Fruit fly (Drosophila melanogaster) whole organism, prepupa: ENCODE measurements around the gene CG15446.

Source experiments
- Blimp-1 ChIP-seq: fragments of 200-800 bp; sonication (Bioruptor generic); optimal IDR thresholded peaks from 3 replicates; lab custom pipeline; 2017; ENCODE audit warnings: missing biosample characterization, missing genetic modification characterization, mild to moderate bottlenecking, moderate library complexity, missing genetic modification reagents
- CG10669 ChIP-seq: fragments of 200-800 bp; sonication (Bioruptor generic); optimal IDR thresholded peaks from 3 replicates; lab custom pipeline; 2018; ENCODE audit warnings: missing biosample characterization, mild to moderate bottlenecking, missing genetic modification characterization, moderate library complexity
- CG11294 ChIP-seq: fragments of 200-800 bp; sonication (Bioruptor generic); IDR thresholded peaks from 2 replicates; pipeline ENCODE4 v1.3.6; 2022; ENCODE audit warnings: missing biosample characterization, missing genetic modification characterization
- CG11762 ChIP-seq: fragments of 200-800 bp; sonication (Bioruptor generic); optimal IDR thresholded peaks from 3 replicates; lab custom pipeline; 2016; ENCODE audit warnings: missing biosample characterization, missing genetic modification characterization; ENCODE audit not compliant: insufficient read depth
- CG11902 ChIP-seq: fragments of 200-800 bp; sonication (Bioruptor generic); optimal IDR thresholded peaks from 3 replicates; lab custom pipeline; 2016; ENCODE audit warnings: missing biosample characterization, missing genetic modification characterization
- CG15336 ChIP-seq: fragments of 200-800 bp; sonication (Bioruptor generic); IDR thresholded peaks from 2 replicates; pipeline ENCODE4 v1.3.6; 2022; ENCODE audit warnings: missing biosample characterization, missing genetic modification characterization
- CG1621 ChIP-seq: fragments of 200-800 bp; sonication (Bioruptor generic); optimal IDR thresholded peaks from 3 replicates; lab custom pipeline; 2018; ENCODE audit warnings: missing biosample characterization, mild to moderate bottlenecking, missing genetic modification characterization
- CG16779 ChIP-seq: fragments of 200-800 bp; sonication (Bioruptor generic); optimal IDR thresholded peaks from 3 replicates; lab custom pipeline; 2017; ENCODE audit warnings: missing biosample characterization, mild to moderate bottlenecking, missing genetic modification characterization
- CG31627 ChIP-seq: fragments of 200-800 bp; sonication (Bioruptor generic); optimal IDR thresholded peaks from 3 replicates; lab custom pipeline; 2016; ENCODE audit warnings: missing biosample characterization, missing genetic modification characterization
- CG32006 ChIP-seq: fragments of 200-800 bp; sonication (Bioruptor generic); optimal IDR thresholded peaks from 3 replicates; lab custom pipeline; 2017; ENCODE audit warnings: missing biosample characterization, mild to moderate bottlenecking, missing genetic modification characterization
- CG34406 ChIP-seq: fragments of 200-800 bp; sonication (Bioruptor generic); optimal IDR thresholded peaks from 3 replicates; lab custom pipeline; 2016; ENCODE audit warnings: missing biosample characterization, missing genetic modification characterization
- CG3919 ChIP-seq: fragments of 200-800 bp; sonication (Bioruptor generic); optimal IDR thresholded peaks from 3 replicates; lab custom pipeline; 2016; ENCODE audit warnings: missing biosample characterization, missing genetic modification characterization
- CG4318 ChIP-seq: fragments of 200-800 bp; sonication (Bioruptor generic); optimal IDR thresholded peaks from 3 replicates; lab custom pipeline; 2017; ENCODE audit warnings: missing biosample characterization, mild to moderate bottlenecking, missing genetic modification characterization
- CG6163 ChIP-seq: fragments of 200-800 bp; sonication (Bioruptor generic); IDR thresholded peaks from 3 replicates; pipeline ENCODE4 v1.3.6; 2022; ENCODE audit warnings: missing biosample characterization, missing genetic modification characterization
- CG6792 ChIP-seq: fragments of 200-800 bp; sonication (Bioruptor generic); optimal IDR thresholded peaks from 3 replicates; lab custom pipeline; 2016; ENCODE audit warnings: missing biosample characterization, missing genetic modification characterization
- CG6808 ChIP-seq: fragments of 200-800 bp; sonication (Bioruptor generic); optimal IDR thresholded peaks from 3 replicates; lab custom pipeline; 2017; ENCODE audit warnings: missing biosample characterization, missing genetic modification characterization, mild to moderate bottlenecking, moderate library complexity, missing genetic modification reagents
- CG6854 ChIP-seq: fragments of 200-800 bp; sonication (Bioruptor generic); optimal IDR thresholded peaks from 2 replicates; lab custom pipeline; 2017; ENCODE audit warnings: missing biosample characterization, mild to moderate bottlenecking, missing genetic modification characterization
- CG7368 ChIP-seq: fragments of 200-800 bp; sonication (Bioruptor generic); optimal IDR thresholded peaks from 3 replicates; lab custom pipeline; 2016; ENCODE audit warnings: missing biosample characterization, missing genetic modification characterization
- CG8119 ChIP-seq: fragments of 200-800 bp; sonication (Bioruptor generic); IDR thresholded peaks from 3 replicates; pipeline ENCODE4 v1.3.6; 2022; ENCODE audit warnings: missing biosample characterization, missing genetic modification characterization
- CG8319 ChIP-seq: fragments of 200-800 bp; sonication (Bioruptor generic); optimal IDR thresholded peaks from 3 replicates; lab custom pipeline; 2016; ENCODE audit warnings: missing biosample characterization, missing genetic modification characterization
- CG8632 ChIP-seq: fragments of 200-800 bp; sonication (Bioruptor generic); optimal IDR thresholded peaks from 3 replicates; lab custom pipeline; 2016; ENCODE audit warnings: missing biosample characterization, missing genetic modification characterization
- CG9139 ChIP-seq: fragments of 200-800 bp; sonication (Bioruptor generic); optimal IDR thresholded peaks from 3 replicates; lab custom pipeline; 2017; ENCODE audit warnings: missing biosample characterization, mild to moderate bottlenecking, missing genetic modification characterization
- Eip78C ChIP-seq: fragments of 200-800 bp; sonication (Bioruptor generic); peaks from one replicate; lab custom pipeline; 2016; ENCODE audit warnings: missing biosample characterization, missing genetic modification characterization
- Eip93F ChIP-seq: fragments of 200-800 bp; sonication (Bioruptor generic); optimal IDR thresholded peaks from 2 replicates; lab custom pipeline; 2016; ENCODE audit warnings: missing biosample characterization, mild to moderate bottlenecking, missing genetic modification characterization
- Hr38 ChIP-seq: sonication (Bioruptor generic); optimal IDR thresholded peaks from 2 replicates; lab custom pipeline; 2016; ENCODE audit warnings: missing biosample characterization, missing genetic modification characterization
- Hr39 ChIP-seq: fragments of 200-800 bp; sonication (Bioruptor generic); optimal IDR thresholded peaks from 2 replicates; lab custom pipeline; 2016; ENCODE audit warnings: missing biosample characterization, missing genetic modification characterization
- Hr4 ChIP-seq: fragments of 200-800 bp; sonication (Bioruptor generic); optimal IDR thresholded peaks from 3 replicates; lab custom pipeline; 2016; ENCODE audit warnings: missing biosample characterization, missing genetic modification characterization
- Lpt ChIP-seq: fragments of 200-800 bp; sonication (Bioruptor generic); optimal IDR thresholded peaks from 3 replicates; lab custom pipeline; 2016; ENCODE audit warnings: missing biosample characterization, missing genetic modification characterization
- Met ChIP-seq: fragments of 200-800 bp; sonication (Bioruptor generic); optimal IDR thresholded peaks from 3 replicates; lab custom pipeline; 2016; ENCODE audit warnings: missing biosample characterization, missing genetic modification characterization
- OdsH ChIP-seq: fragments of 200-800 bp; sonication (Bioruptor generic); optimal IDR thresholded peaks from 3 replicates; lab custom pipeline; 2016; ENCODE audit warnings: missing biosample characterization, missing genetic modification characterization
- Sox15 ChIP-seq: fragments of 200-800 bp; sonication (Bioruptor generic); optimal IDR thresholded peaks from 3 replicates; lab custom pipeline; 2016; ENCODE audit warnings: missing biosample characterization, missing genetic modification characterization
- achi ChIP-seq: fragments of 200-800 bp; sonication (Bioruptor generic); optimal IDR thresholded peaks from 3 replicates; lab custom pipeline; 2016; ENCODE audit warnings: missing biosample characterization, missing genetic modification characterization
- acj6 ChIP-seq: fragments of 200-800 bp; sonication (Bioruptor generic); optimal IDR thresholded peaks from 3 replicates; lab custom pipeline; 2016; ENCODE audit warnings: missing biosample characterization, missing genetic modification characterization
- cyc ChIP-seq: fragments of 200-800 bp; sonication (Bioruptor generic); optimal IDR thresholded peaks from 3 replicates; lab custom pipeline; 2016; ENCODE audit warnings: missing biosample characterization, missing genetic modification characterization
- eg ChIP-seq: fragments of 200-800 bp; sonication (Bioruptor generic); IDR thresholded peaks from 3 replicates; pipeline ENCODE4 v1.3.6; 2022; ENCODE audit warnings: missing biosample characterization, missing genetic modification characterization
- esn ChIP-seq: fragments of 200-800 bp; sonication (Bioruptor generic); optimal IDR thresholded peaks from 2 replicates; lab custom pipeline; 2016; ENCODE audit warnings: missing biosample characterization, mild to moderate bottlenecking, missing genetic modification characterization, moderate library complexity
- fd59A ChIP-seq: fragments of 200-800 bp; sonication (Bioruptor generic); optimal IDR thresholded peaks from 2 replicates; lab custom pipeline; 2017; ENCODE audit warnings: missing biosample characterization, mild to moderate bottlenecking, missing genetic modification characterization, missing genetic modification reagents
- fd85E ChIP-seq: fragments of 200-800 bp; sonication (Bioruptor generic); optimal IDR thresholded peaks from 3 replicates; lab custom pipeline; 2016; ENCODE audit warnings: missing biosample characterization, missing genetic modification characterization
- fkh ChIP-seq: fragments of 200-800 bp; sonication (Bioruptor generic); optimal IDR thresholded peaks from 3 replicates; lab custom pipeline; 2017; ENCODE audit warnings: missing biosample characterization, mild to moderate bottlenecking, missing genetic modification characterization, moderate library complexity
- net ChIP-seq: fragments of 200-800 bp; sonication (Bioruptor generic); optimal IDR thresholded peaks from 3 replicates; lab custom pipeline; 2016; ENCODE audit warnings: missing biosample characterization, missing genetic modification characterization
- salr ChIP-seq, 2 experiments: fragments of 200-800 bp; sonication (Bioruptor generic); optimal IDR thresholded peaks; 3 replicates each; lab custom pipeline; 2016 to 2018; ENCODE audit warnings: missing biosample characterization in 2 of 2, missing genetic modification characterization in 2 of 2, mild to moderate bottlenecking in 1 of 2
- spab ChIP-seq: fragments of 200-800 bp; sonication (Bioruptor generic); optimal IDR thresholded peaks from 2 replicates; lab custom pipeline; 2017; ENCODE audit warnings: missing biosample characterization, mild to moderate bottlenecking, missing genetic modification characterization, missing genetic modification reagents
- ss ChIP-seq, 2 experiments: fragments of 200-800 bp; sonication (Bioruptor generic); optimal IDR thresholded peaks; 2 replicates in 1 of 2; 3 replicates in 1 of 2; lab custom pipeline; 2017 to 2018; ENCODE audit warnings: mild to moderate bottlenecking in 2 of 2, missing biosample characterization in 2 of 2, missing genetic modification characterization in 2 of 2, moderate library complexity in 1 of 2
- svp ChIP-seq: fragments of 200-800 bp; sonication (Bioruptor generic); peaks from one replicate; lab custom pipeline; 2016; ENCODE audit warnings: missing biosample characterization, missing genetic modification characterization
- vri ChIP-seq: fragments of 200-800 bp; sonication (Bioruptor generic); optimal IDR thresholded peaks from 3 replicates; lab custom pipeline; 2016; ENCODE audit warnings: missing biosample characterization, mild to moderate bottlenecking, missing genetic modification characterization

CG15446 gene

DNA sequence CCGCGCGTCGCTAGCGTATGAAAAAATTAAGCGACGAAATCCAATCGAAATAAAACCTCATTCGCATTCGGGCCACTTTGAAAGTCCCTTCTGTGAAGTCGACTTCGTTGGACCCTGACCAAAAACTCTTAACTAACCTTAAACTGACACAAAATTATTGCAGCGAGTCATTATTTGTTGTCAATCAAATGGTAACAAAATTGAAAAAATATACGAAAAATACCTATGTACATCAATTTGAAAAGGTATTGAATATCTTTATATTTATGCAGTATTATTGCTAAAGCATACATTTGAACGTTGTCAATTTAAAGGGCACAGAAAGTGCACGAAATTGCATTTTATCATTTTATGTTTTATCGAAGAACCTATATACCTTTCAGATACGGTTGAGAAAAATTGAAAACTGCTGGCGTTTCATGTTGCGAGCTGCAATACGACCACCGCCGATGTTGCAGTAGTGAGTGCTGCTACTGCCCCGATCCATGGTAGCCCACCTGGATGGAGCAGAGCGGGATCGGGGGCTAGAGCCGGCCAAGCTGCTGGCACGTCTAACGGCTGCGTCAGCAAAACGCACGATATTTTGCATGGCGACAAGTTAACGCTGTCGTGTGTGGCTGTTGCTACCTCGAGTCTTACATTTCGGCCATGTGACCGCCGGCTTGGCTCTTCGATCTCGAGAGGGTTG lies 28.2 kb downstream of the CG15446 start (continued):
- no peak for TF ChIP-seq Blimp-1 (GFP tag; lab: Kevin White, UChicago)
- TF ChIP-seq CG6808 (GFP tag; lab: Kevin White, UChicago), result no peak
- TF ChIP-seq CG31627 (GFP tag; lab: Kevin White, UChicago), result peak; percentile 55
- TF ChIP-seq Eip93F (GFP tag; lab: Kevin White, UChicago), result no peak
- no peak for TF ChIP-seq fkh (GFP tag; lab: Kevin White, UChicago)
- TF ChIP-seq CG7368 (GFP tag; lab: Kevin White, UChicago), result peak; percentile 8
- TF ChIP-seq spab (GFP tag; lab: Kevin White, UChicago), result no peak
- TF ChIP-seq vri (GFP tag; lab: Kevin White, UChicago), result no peak
- TF ChIP-seq CG16779 (tag; lab: Kevin White, UChicago), result peak; percentile 8
- TF ChIP-seq CG8319 (GFP tag; lab: Kevin White, UChicago), result peak; percentile 18
- TF ChIP-seq ss (GFP tag; optimal IDR thresholded peaks at IDR 0.05; lab: Kevin White, UChicago), result no peak
- peak; percentile 32; the same call in 1 of the 3 replicates for TF ChIP-seq CG6163
- TF ChIP-seq Hr4 (GFP tag; lab: Kevin White, UChicago), result peak; percentile 79
- TF ChIP-seq acj6, result peak; percentile 56
- peak; percentile 89 for TF ChIP-seq CG32006 (GFP tag; lab: Kevin White, UChicago)
- TF ChIP-seq salr (GFP tag; optimal IDR thresholded peaks at IDR 0.05; lab: Kevin White, UChicago), result peak in 1 of 2 experiments; percentile 41
- peak; percentile 20 for TF ChIP-seq CG11762 (GFP tag; lab: Kevin White, UChicago)
- TF ChIP-seq fd85E (GFP tag; lab: Kevin White, UChicago), result no peak
- TF ChIP-seq CG9139, result no peak
- peak; percentile 37 for TF ChIP-seq fd59A (GFP tag; lab: Kevin White, UChicago)
- peak; percentile 62 for TF ChIP-seq achi
- TF ChIP-seq CG8632 (GFP tag; lab: Kevin White, UChicago), result peak; percentile 47
- TF ChIP-seq eg (GFP tag; lab: Robert Waterston, UW), result peak; percentile 46; the same call in 1 of the 3 replicates

DNA sequence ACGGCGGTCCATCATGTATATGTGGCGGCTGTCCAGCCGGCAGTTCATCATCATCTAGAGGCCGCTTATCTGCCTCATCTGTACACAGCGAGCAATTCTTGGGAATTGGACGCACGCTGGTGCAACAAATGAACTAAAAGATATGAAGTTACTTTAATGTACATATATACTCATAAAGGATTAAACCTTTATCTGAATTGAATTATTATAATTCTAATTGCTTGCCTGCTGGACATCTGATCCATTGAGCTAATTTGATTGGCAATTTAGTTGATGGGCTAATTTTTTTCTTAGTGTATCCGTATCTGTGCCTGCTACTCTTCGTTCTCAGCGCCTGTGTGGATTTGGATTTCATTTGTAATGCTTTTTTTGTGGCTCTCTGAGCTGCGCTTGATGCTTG lies 29.1 kb downstream of the CG15446 start:
- TF ChIP-seq CG3919, result peak; percentile 87
- peak; percentile 82 for TF ChIP-seq CG34406 (GFP tag; lab: Kevin White, UChicago)
- peak; percentile 76 for TF ChIP-seq CG9139
- TF ChIP-seq svp, result peak; percentile 96
- TF ChIP-seq esn (GFP tag; lab: Kevin White, UChicago), result peak; percentile 89
- peak; percentile 80 for TF ChIP-seq CG8632 (GFP tag; lab: Kevin White, UChicago)
- TF ChIP-seq CG11902 (GFP tag; lab: Kevin White, UChicago), result peak; percentile 62
- peak; percentile 82 for TF ChIP-seq cyc (GFP tag; lab: Kevin White, UChicago)
- peak; percentile 62 for TF ChIP-seq Sox15 (GFP tag; lab: Kevin White, UChicago)
- TF ChIP-seq Hr39 (GFP tag; lab: Kevin White, UChicago), result peak; percentile 80
- TF ChIP-seq CG6854, result peak; percentile 64
- TF ChIP-seq CG4318 (GFP tag; lab: Kevin White, UChicago), result peak; percentile 77
- peak; percentile 89 for TF ChIP-seq Hr4 (GFP tag; lab: Kevin White, UChicago)
- TF ChIP-seq CG6163, result peak; percentile 89
- TF ChIP-seq fkh (GFP tag; lab: Kevin White, UChicago), result no peak
- peak; percentile 80 for TF ChIP-seq CG31627 (GFP tag; lab: Kevin White, UChicago)
- peak; percentile 17 for TF ChIP-seq Eip93F (GFP tag; lab: Kevin White, UChicago)
- TF ChIP-seq CG11762 (GFP tag; lab: Kevin White, UChicago), result peak; percentile 82
- TF ChIP-seq Hr38 (GFP tag; lab: Kevin White, UChicago), result no peak
- peak; percentile 90 for TF ChIP-seq eg (GFP tag; lab: Robert Waterston, UW)
- peak; percentile 87 for TF ChIP-seq acj6
- TF ChIP-seq CG11294 (GFP tag; lab: Robert Waterston, UW), result peak; percentile 82
- peak; percentile 85 for TF ChIP-seq fd59A (GFP tag; lab: Kevin White, UChicago)
- peak; percentile 85 for TF ChIP-seq Met (GFP tag; lab: Kevin White, UChicago)
- TF ChIP-seq CG15336 (GFP tag; lab: Robert Waterston, UW), result peak; percentile 92
- TF ChIP-seq OdsH (GFP tag; lab: Kevin White, UChicago), result peak; percentile 88
- TF ChIP-seq CG1621 (tag; lab: Kevin White, UChicago), result peak; percentile 83
- peak; percentile 81 for TF ChIP-seq CG16779 (tag; lab: Kevin White, UChicago)
- TF ChIP-seq achi, result peak; percentile 86
- TF ChIP-seq fd85E (GFP tag; lab: Kevin White, UChicago), result peak; percentile 26
- TF ChIP-seq CG10669 (GFP tag; lab: Kevin White, UChicago), result peak; percentile 86
- peak; percentile 53 for TF ChIP-seq Blimp-1 (GFP tag; lab: Kevin White, UChicago)
- peak; percentile 89 for TF ChIP-seq net (GFP tag; lab: Kevin White, UChicago)
- TF ChIP-seq Eip78C, result peak; percentile 97
- TF ChIP-seq CG6792 (GFP tag; lab: Kevin White, UChicago), result peak; percentile 86
- peak; percentile 80 for TF ChIP-seq CG7368 (GFP tag; lab: Kevin White, UChicago)
- TF ChIP-seq CG8319 (GFP tag; lab: Kevin White, UChicago), result peak; percentile 69
- peak; percentile 90 for TF ChIP-seq CG6808 (GFP tag; lab: Kevin White, UChicago)
- peak; percentile 92 for TF ChIP-seq CG8119 (GFP tag; lab: Robert Waterston, UW)
- peak; percentile 90 for TF ChIP-seq Lpt (GFP tag; lab: Kevin White, UChicago)
